Worm (Caenorhabditis elegans) whole organism, L3 larva: ENCODE data around the gene H03E18.1.
A peak's percentile ranks its signal among the peaks of the same experiment; 100 is the strongest.
"Not testable (repeated sequence)": the region's sequence is repeated elsewhere in the genome, so short reads cannot be mapped to it uniquely, and the experiment has no call there.

ENCODE experiments used
- R02D3.7 ChIP-seq: fragments of 150-350 bp; optimal IDR thresholded peaks from 2 replicates; lab custom pipeline; 2014; ENCODE audit warnings: missing biosample characterization, missing genetic modification characterization
- aly-2 ChIP-seq: fragments of 150-350 bp; optimal IDR thresholded peaks from 2 replicates; lab custom pipeline; 2014; ENCODE audit warnings: missing biosample characterization, missing genetic modification characterization
- ama-1 ChIP-seq: fragments of 150-350 bp; optimal IDR thresholded peaks from 2 replicates; lab custom pipeline; 2018
- ceh-28 ChIP-seq: fragments of 150-350 bp; optimal IDR thresholded peaks from 2 replicates; lab custom pipeline; 2014; ENCODE audit warnings: missing biosample characterization, missing genetic modification reagents, missing genetic modification characterization
- ceh-9 ChIP-seq: sonication (generic microtip); optimal IDR thresholded peaks from 2 replicates; lab custom pipeline; 2018; ENCODE audit warnings: missing biosample characterization, missing genetic modification characterization
- daf-12 ChIP-seq: fragments of 150-350 bp; optimal IDR thresholded peaks from 2 replicates; lab custom pipeline; 2014; ENCODE audit warnings: missing biosample characterization, missing genetic modification reagents, missing genetic modification characterization
- egl-27 ChIP-seq: sonication (generic microtip); optimal IDR thresholded peaks from 4 replicates; lab custom pipeline; 2017; ENCODE audit warnings: missing biosample characterization, missing genetic modification reagents, missing genetic modification characterization
- egl-5 ChIP-seq: fragments of 150-350 bp; optimal IDR thresholded peaks from 2 replicates; lab custom pipeline; 2017; ENCODE audit warnings: missing biosample characterization, missing genetic modification reagents, missing genetic modification characterization, inconsistent platforms
- elt-1 ChIP-seq: fragments of 150-350 bp; optimal IDR thresholded peaks from 2 replicates; lab custom pipeline; 2014; ENCODE audit warnings: missing biosample characterization, missing genetic modification characterization
- elt-2 ChIP-seq: sonication (generic microtip); optimal IDR thresholded peaks from 2 replicates; lab custom pipeline; 2016; ENCODE audit warnings: missing genetic modification reagents, mild to moderate bottlenecking, missing genetic modification characterization, missing compliant biosample characterization
- elt-3 ChIP-seq, 3 experiments: fragments of 150-350 bp in 1 of 3; sonication (generic microtip) in 2 of 3; optimal IDR thresholded peaks; 2 replicates in 2 of 3; 4 replicates in 1 of 3; lab custom pipeline; 2014 to 2017; ENCODE audit warnings: missing biosample characterization in 3 of 3, missing genetic modification characterization in 3 of 3
- fkh-10 ChIP-seq: sonication (generic microtip); optimal IDR thresholded peaks from 2 replicates; lab custom pipeline; 2017; ENCODE audit warnings: missing biosample characterization, missing genetic modification reagents, missing genetic modification characterization
- fkh-2 ChIP-seq: fragments of 150-350 bp; optimal IDR thresholded peaks from 2 replicates; lab custom pipeline; 2014; ENCODE audit warnings: missing biosample characterization, missing genetic modification reagents, missing genetic modification characterization
- fos-1 ChIP-seq: fragments of 150-350 bp; optimal IDR thresholded peaks from 2 replicates; lab custom pipeline; 2014; ENCODE audit warnings: missing biosample characterization, missing genetic modification characterization
- hmg-11 ChIP-seq: sonication (generic microtip); optimal IDR thresholded peaks from 2 replicates; lab custom pipeline; 2016; ENCODE audit warnings: missing genetic modification characterization, missing compliant biosample characterization
- jun-1 ChIP-seq: fragments of 150-350 bp; optimal IDR thresholded peaks from 2 replicates; lab custom pipeline; 2014; ENCODE audit warnings: missing biosample characterization, missing genetic modification reagents, missing genetic modification characterization
- lin-15B ChIP-seq: fragments of 150-350 bp; optimal IDR thresholded peaks from 2 replicates; lab custom pipeline; 2014; ENCODE audit warnings: missing biosample characterization, missing genetic modification characterization
- lin-39 ChIP-seq: fragments of 150-350 bp; optimal IDR thresholded peaks from 2 replicates; lab custom pipeline; 2018; ENCODE audit warnings: missing biosample characterization, missing genetic modification reagents, missing genetic modification characterization
- lsy-12 ChIP-seq: sonication (generic microtip); optimal IDR thresholded peaks from 2 replicates; lab custom pipeline; 2016; ENCODE audit warnings: mild to moderate bottlenecking, missing genetic modification characterization, missing compliant biosample characterization
- mdl-1 ChIP-seq: fragments of 150-350 bp; optimal IDR thresholded peaks from 2 replicates; lab custom pipeline; 2014; ENCODE audit warnings: missing biosample characterization, missing genetic modification characterization
- mml-1 ChIP-seq: fragments of 150-350 bp; sonication (generic microtip); optimal IDR thresholded peaks from 3 replicates; lab custom pipeline; 2014; ENCODE audit warnings: missing biosample characterization, missing genetic modification characterization
- nfya-1 ChIP-seq: sonication (generic microtip); optimal IDR thresholded peaks from 2 replicates; lab custom pipeline; 2017; ENCODE audit warnings: missing genetic modification characterization, mild to moderate bottlenecking, missing compliant biosample characterization, antibody characterized with exemption, moderate library complexity; ENCODE audit not compliant: insufficient read depth
- nhr-12 ChIP-seq: fragments of 150-350 bp; optimal IDR thresholded peaks from 2 replicates; lab custom pipeline; 2014; ENCODE audit warnings: missing biosample characterization, missing genetic modification characterization
- nhr-23 ChIP-seq: fragments of 150-350 bp; optimal IDR thresholded peaks from 2 replicates; lab custom pipeline; 2014; ENCODE audit warnings: missing biosample characterization, missing genetic modification reagents, missing genetic modification characterization
- nhr-237 ChIP-seq: fragments of 150-350 bp; optimal IDR thresholded peaks from 2 replicates; lab custom pipeline; 2014; ENCODE audit warnings: missing biosample characterization, missing genetic modification characterization
- nhr-25 ChIP-seq: sonication (generic microtip); optimal IDR thresholded peaks from 2 replicates; lab custom pipeline; 2017; ENCODE audit warnings: missing biosample characterization, missing genetic modification characterization
- nhr-43 ChIP-seq: sonication (generic microtip); optimal IDR thresholded peaks from 2 replicates; lab custom pipeline; 2016; ENCODE audit warnings: mild to moderate bottlenecking, missing genetic modification characterization, missing compliant biosample characterization; ENCODE audit not compliant: poor library complexity, severe bottlenecking
- nhr-67 ChIP-seq: fragments of 150-350 bp; optimal IDR thresholded peaks from 2 replicates; lab custom pipeline; 2014; ENCODE audit warnings: missing biosample characterization, missing genetic modification characterization
- nhr-76 ChIP-seq: fragments of 150-350 bp; sonication (generic microtip); optimal IDR thresholded peaks from 5 replicates; lab custom pipeline; 2014; ENCODE audit warnings: missing biosample characterization, missing genetic modification characterization
- nhr-77 ChIP-seq: fragments of 150-350 bp; optimal IDR thresholded peaks from 2 replicates; lab custom pipeline; 2014; ENCODE audit warnings: missing biosample characterization, missing genetic modification characterization
- pha-4 ChIP-seq: fragments of 150-350 bp; optimal IDR thresholded peaks from 2 replicates; lab custom pipeline; 2014; ENCODE audit warnings: missing biosample characterization, missing genetic modification reagents, missing genetic modification characterization
- pqm-1 ChIP-seq: fragments of 150-350 bp; optimal IDR thresholded peaks from 2 replicates; lab custom pipeline; 2017; ENCODE audit warnings: missing biosample characterization, missing genetic modification characterization, inconsistent platforms
- sea-2 ChIP-seq: fragments of 150-350 bp; sonication (generic microtip); optimal IDR thresholded peaks from 4 replicates; lab custom pipeline; 2014; ENCODE audit warnings: missing biosample characterization, missing genetic modification reagents, missing genetic modification characterization
- skn-1 ChIP-seq: fragments of 150-350 bp; optimal IDR thresholded peaks from 2 replicates; lab custom pipeline; 2014; ENCODE audit warnings: missing biosample characterization, missing genetic modification characterization
- snpc-4 ChIP-seq: fragments of 150-350 bp; optimal IDR thresholded peaks from 2 replicates; lab custom pipeline; 2014; ENCODE audit warnings: missing biosample characterization, missing genetic modification characterization
- tbx-2 ChIP-seq: sonication (generic microtip); optimal IDR thresholded peaks from 2 replicates; lab custom pipeline; 2016; ENCODE audit warnings: mild to moderate bottlenecking, missing genetic modification characterization, missing compliant biosample characterization
- unc-39 ChIP-seq: sonication (generic microtip); optimal IDR thresholded peaks from 4 replicates; lab custom pipeline; 2017; ENCODE audit warnings: missing biosample characterization, missing genetic modification characterization
- unc-62 ChIP-seq: fragments of 150-350 bp; sonication (generic microtip); optimal IDR thresholded peaks from 4 replicates; lab custom pipeline; 2014; ENCODE audit warnings: missing biosample characterization, missing genetic modification reagents, missing genetic modification characterization
- zag-1 ChIP-seq: fragments of 150-350 bp; optimal IDR thresholded peaks from 2 replicates; lab custom pipeline; 2014; ENCODE audit warnings: missing biosample characterization, missing genetic modification characterization
- ztf-4 ChIP-seq: fragments of 150-350 bp; optimal IDR thresholded peaks from 2 replicates; lab custom pipeline; 2014; ENCODE audit warnings: missing biosample characterization, missing genetic modification characterization

The H03E18.1 gene

DNA sequence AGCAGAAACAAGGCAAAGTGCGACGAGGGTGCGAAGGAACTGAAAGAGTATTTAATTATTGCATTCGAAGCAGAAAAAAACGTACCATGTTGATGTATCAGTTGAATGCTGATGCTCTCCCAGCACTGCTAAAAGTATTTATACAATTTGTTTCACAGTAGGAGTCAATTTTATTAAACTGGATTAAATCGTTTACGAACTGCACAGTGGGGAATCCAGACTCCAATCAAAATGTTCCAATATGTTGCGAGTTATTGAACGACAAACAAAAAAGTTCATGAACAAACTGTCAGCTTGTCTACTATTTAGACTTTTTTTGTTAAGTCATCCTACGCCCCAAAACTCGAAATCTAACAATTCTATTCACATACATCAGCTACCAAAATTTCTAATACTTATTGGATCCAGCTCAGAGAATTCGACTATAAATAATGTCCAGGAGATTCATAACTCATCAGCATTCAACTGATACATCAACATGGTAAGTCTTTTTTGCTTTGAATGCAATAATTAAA, 30.6 kb downstream of the H03E18.1 start, which contains the start of the genes nspc-4 and nspc-5:
TSS of gene nspc-4 (minus strand) at position 101 of the 515 bp plus-strand sequence.
TSS of gene nspc-5 (plus strand) at position 465 of the 515 bp plus-strand sequence.
- not testable (repeated sequence) for TF ChIP-seq ama-1 (lab: Kevin White, UChicago); nhr-67; sea-2 (GFP tag; lab: Kevin White, UChicago)

DNA sequence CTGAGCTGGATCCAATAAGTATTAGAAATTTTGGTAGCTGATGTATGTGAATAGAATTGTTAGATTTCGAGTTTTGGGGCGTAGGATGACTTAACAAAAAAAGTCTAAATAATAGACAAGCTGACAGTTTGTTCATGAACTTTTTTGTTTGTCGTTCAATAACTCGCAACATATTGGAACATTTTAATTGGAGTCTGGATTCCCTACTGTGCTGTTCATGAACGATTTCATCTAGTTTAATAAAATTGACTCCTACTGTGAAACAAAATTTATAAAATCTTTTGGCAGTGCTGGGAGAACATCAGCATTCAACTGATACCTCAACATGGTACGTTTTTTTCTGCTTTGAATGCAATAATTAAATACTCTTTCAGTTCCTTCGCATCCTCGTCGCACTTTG, 33.9 kb downstream of the H03E18.1 start, which contains the start of gene nspc-7:
TSS of gene nspc-7 (plus strand) at position 301 of the 400 bp plus-strand sequence.
- not testable (repeated sequence) for TF ChIP-seq nhr-43 (tag; lab: Kevin White, UChicago); hmg-11; elt-2 (tag; lab: Kevin White, UChicago)
- TF ChIP-seq, all 47 proteins: peak for 0; not testable (repeated sequence) for 47

DNA sequence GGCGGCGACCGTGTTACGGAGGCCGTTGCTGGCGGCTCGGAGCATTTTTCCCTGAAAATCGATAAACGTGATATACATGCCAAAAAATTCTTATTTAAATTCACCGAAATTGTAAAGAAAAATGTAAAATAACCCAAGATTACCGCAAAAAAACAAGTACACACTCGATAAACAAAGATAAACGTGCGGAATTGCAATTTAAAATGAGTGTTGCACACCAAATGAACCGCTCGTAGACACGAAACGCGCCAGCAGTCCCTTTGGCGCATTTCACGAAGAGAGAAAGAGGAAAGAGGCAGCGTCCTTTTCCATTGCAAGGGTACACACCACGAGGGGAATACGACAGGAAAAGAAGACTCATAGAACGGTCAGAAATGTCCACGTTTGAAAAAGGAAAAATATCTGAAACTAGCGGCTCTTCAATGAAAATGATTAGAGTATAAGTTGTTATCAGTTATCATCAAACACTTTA, 38.3 kb downstream of the H03E18.1 start, which contains the start of gene sdha-1:
TSS of gene sdha-1 (minus strand) at position 51 of the 472 bp plus-strand sequence.
- TF ChIP-seq jun-1 (tag; lab: Kevin White, UChicago) (peak; percentile 81), nhr-67 (no peak), ceh-28 (tag; lab: Kevin White, UChicago) (peak; percentile 65), elt-3 (tag; optimal IDR thresholded peaks at IDR 0.05; lab: Kevin White, UChicago) (no peak), R02D3.7 (tag; lab: Kevin White, UChicago) (peak; percentile 28), nhr-25 (tag; lab: Kevin White, UChicago) (peak; percentile 91), lin-15B (tag; lab: Kevin White, UChicago) (peak; percentile 79), egl-5 (peak; percentile 72), elt-1 (tag; lab: Kevin White, UChicago) (peak; percentile 40), skn-1 (tag; lab: Kevin White, UChicago) (peak; percentile 48), fos-1 (tag; lab: Kevin White, UChicago) (peak; percentile 51), unc-39 (tag; lab: Kevin White, UChicago) (no peak), fkh-2 (tag; lab: Kevin White, UChicago) (no peak), aly-2 (no peak), daf-12 (tag; lab: Kevin White, UChicago) (no peak), nhr-43 (tag; lab: Kevin White, UChicago) (peak; percentile 57), mml-1 (tag; lab: Kevin White, UChicago) (no peak), snpc-4 (tag; lab: Kevin White, UChicago) (peak; percentile 89), pqm-1 (tag; lab: Kevin White, UChicago) (peak; percentile 67), nhr-12 (no peak), nhr-237 (tag; lab: Kevin White, UChicago) (no peak), nhr-23 (tag; lab: Kevin White, UChicago) (peak; percentile 87), sea-2 (GFP tag; lab: Kevin White, UChicago) (no peak), lsy-12 (peak; percentile 67), ceh-9 (no peak), zag-1 (tag; lab: Kevin White, UChicago) (no peak), elt-2 (tag; lab: Kevin White, UChicago) (peak; percentile 91), mdl-1 (peak; percentile 44), unc-62 (no peak), nfya-1 (tag; lab: Kevin White, UChicago) (peak; percentile 88), egl-27 (peak; percentile 75), ama-1 (lab: Kevin White, UChicago) (peak; percentile 69), fkh-10 (peak; percentile 4), lin-39 (tag; lab: Kevin White, UChicago) (peak; percentile 82), tbx-2 (tag; lab: Kevin White, UChicago) (peak; percentile 61), nhr-77 (no peak), pha-4 (tag; lab: Kevin White, UChicago) (peak; percentile 94), nhr-76 (tag; lab: Kevin White, UChicago) (no peak), ztf-4 (tag; lab: Kevin White, UChicago) (peak; percentile 35), hmg-11 (peak; percentile 75)
